Worm (Caenorhabditis elegans) whole organism, mixed stage, embryonic: ENCODE data around the gene lis-1.
"Not testable (repeated sequence)": the region's sequence is repeated elsewhere in the genome, so short reads cannot be mapped to it uniquely, and the experiment has no call there.

Experiments used
- M03D4.4 ChIP-seq: sonication (generic microtip); optimal IDR thresholded peaks from 2 replicates; lab custom pipeline; 2017; ENCODE audit warnings: mild to moderate bottlenecking, missing genetic modification characterization, missing compliant biosample characterization
- bed-3 ChIP-seq: fragments of 200-800 bp; sonication (Bioruptor generic); optimal IDR thresholded peaks from 3 replicates; lab custom pipeline; 2018; ENCODE audit warnings: mild to moderate bottlenecking, missing genetic modification characterization, moderate library complexity, missing compliant biosample characterization
- blmp-1 ChIP-seq: fragments of 150-350 bp; optimal IDR thresholded peaks from 2 replicates; lab custom pipeline; 2014; ENCODE audit warnings: missing biosample characterization, missing genetic modification characterization
- ceh-39 ChIP-seq: fragments of 150-350 bp; optimal IDR thresholded peaks from 2 replicates; lab custom pipeline; 2014; ENCODE audit warnings: missing biosample characterization, missing genetic modification characterization
- ceh-43 ChIP-seq: fragments of 200-800 bp; sonication (Bioruptor generic); optimal IDR thresholded peaks from 2 replicates; lab custom pipeline; 2018; ENCODE audit warnings: mild to moderate bottlenecking, missing genetic modification characterization, moderate library complexity, missing compliant biosample characterization
- ceh-83 ChIP-seq: fragments of 200-800 bp; sonication (Bioruptor generic); optimal IDR thresholded peaks from 2 replicates; lab custom pipeline; 2018; ENCODE audit warnings: mild to moderate bottlenecking, missing genetic modification characterization, missing compliant biosample characterization
- ces-1 ChIP-seq: fragments of 150-350 bp; optimal IDR thresholded peaks from 2 replicates; lab custom pipeline; 2014; ENCODE audit warnings: missing biosample characterization, missing genetic modification reagents, missing genetic modification characterization
- drap-1 ChIP-seq: fragments of 200-800 bp; sonication (Bioruptor generic); optimal IDR thresholded peaks from 3 replicates; lab custom pipeline; 2018; ENCODE audit warnings: mild to moderate bottlenecking, missing genetic modification characterization, missing compliant biosample characterization
- elt-1 ChIP-seq: sonication (generic microtip); optimal IDR thresholded peaks from 2 replicates; lab custom pipeline; 2017; ENCODE audit warnings: missing genetic modification characterization, mild to moderate bottlenecking, missing compliant biosample characterization, antibody characterized with exemption, moderate library complexity, borderline replicate concordance; ENCODE audit not compliant: insufficient read depth
- elt-3 ChIP-seq: fragments of 150-350 bp; optimal IDR thresholded peaks from 2 replicates; lab custom pipeline; 2014; ENCODE audit warnings: missing biosample characterization, missing genetic modification characterization
- flh-1 ChIP-seq: fragments of 200-800 bp; sonication (Bioruptor generic); optimal IDR thresholded peaks from 2 replicates; lab custom pipeline; 2018; ENCODE audit warnings: mild to moderate bottlenecking, missing genetic modification characterization, moderate library complexity, missing compliant biosample characterization
- ham-2 ChIP-seq: fragments of 200-800 bp; sonication (Bioruptor generic); optimal IDR thresholded peaks from 2 replicates; lab custom pipeline; 2018; ENCODE audit warnings: mild to moderate bottlenecking, missing genetic modification characterization, missing compliant biosample characterization
- hlh-1 ChIP-seq: fragments of 150-350 bp; optimal IDR thresholded peaks from 2 replicates; lab custom pipeline; 2014; ENCODE audit warnings: missing biosample characterization, missing genetic modification reagents, missing genetic modification characterization
- lin-13 ChIP-seq: fragments of 150-350 bp; optimal IDR thresholded peaks from 2 replicates; lab custom pipeline; 2014; ENCODE audit warnings: missing biosample characterization, missing genetic modification characterization
- lin-32 ChIP-seq: fragments of 200-800 bp; sonication (Bioruptor generic); optimal IDR thresholded peaks from 2 replicates; lab custom pipeline; 2018; ENCODE audit warnings: mild to moderate bottlenecking, missing genetic modification characterization, missing compliant biosample characterization
- lsy-2 ChIP-seq: fragments of 150-350 bp; optimal IDR thresholded peaks from 2 replicates; lab custom pipeline; 2014; ENCODE audit warnings: missing biosample characterization, missing genetic modification characterization
- mab-5 ChIP-seq: fragments of 150-350 bp; optimal IDR thresholded peaks from 2 replicates; lab custom pipeline; 2014; ENCODE audit warnings: missing biosample characterization, missing genetic modification characterization
- mep-1 ChIP-seq: fragments of 150-350 bp; optimal IDR thresholded peaks from 2 replicates; lab custom pipeline; 2017; ENCODE audit warnings: missing biosample characterization, missing genetic modification reagents, missing genetic modification characterization, inconsistent platforms
- mls-2 ChIP-seq: sonication (generic microtip); optimal IDR thresholded peaks from 2 replicates; lab custom pipeline; 2016; ENCODE audit warnings: mild to moderate bottlenecking, missing genetic modification characterization, moderate library complexity, missing compliant biosample characterization
- nhr-12 ChIP-seq: fragments of 150-350 bp; optimal IDR thresholded peaks from 2 replicates; lab custom pipeline; 2014; ENCODE audit warnings: missing biosample characterization, missing genetic modification characterization
- nhr-2 ChIP-seq: fragments of 150-350 bp; optimal IDR thresholded peaks from 2 replicates; lab custom pipeline; 2014; ENCODE audit warnings: missing biosample characterization, missing genetic modification characterization
- nhr-237 ChIP-seq: fragments of 150-350 bp; optimal IDR thresholded peaks from 2 replicates; lab custom pipeline; 2014; ENCODE audit warnings: missing biosample characterization, missing genetic modification characterization
- pha-4 ChIP-seq: fragments of 150-350 bp; optimal IDR thresholded peaks from 2 replicates; lab custom pipeline; 2018; ENCODE audit warnings: missing biosample characterization, missing genetic modification reagents, missing genetic modification characterization
- snpc-4 ChIP-seq: fragments of 150-350 bp; optimal IDR thresholded peaks from 2 replicates; lab custom pipeline; 2014; ENCODE audit warnings: missing biosample characterization, missing genetic modification characterization
- sptf-1 ChIP-seq: sonication (generic microtip); optimal IDR thresholded peaks from 2 replicates; lab custom pipeline; 2017; ENCODE audit warnings: mild to moderate bottlenecking, missing genetic modification characterization, moderate library complexity, missing compliant biosample characterization
- tbx-8 ChIP-seq: fragments of 200-800 bp; sonication (Bioruptor generic); optimal IDR thresholded peaks from 2 replicates; lab custom pipeline; 2018; ENCODE audit warnings: mild to moderate bottlenecking, missing genetic modification characterization, moderate library complexity, missing compliant biosample characterization
- unc-120 ChIP-seq: sonication (generic microtip); optimal IDR thresholded peaks from 2 replicates; lab custom pipeline; 2017; ENCODE audit warnings: missing genetic modification characterization, missing compliant biosample characterization; ENCODE audit not compliant: poor library complexity, severe bottlenecking
- unc-39 ChIP-seq: fragments of 150-350 bp; optimal IDR thresholded peaks from 2 replicates; lab custom pipeline; 2014; ENCODE audit warnings: missing biosample characterization, missing genetic modification characterization
- unc-62 ChIP-seq: fragments of 150-350 bp; optimal IDR thresholded peaks from 2 replicates; lab custom pipeline; 2014; ENCODE audit warnings: missing biosample characterization, missing genetic modification reagents, missing genetic modification characterization
- zip-8 ChIP-seq: fragments of 150-350 bp; optimal IDR thresholded peaks from 2 replicates; lab custom pipeline; 2014; ENCODE audit warnings: missing biosample characterization, missing genetic modification characterization
- ztf-11 ChIP-seq: fragments of 150-350 bp; optimal IDR thresholded peaks from 2 replicates; lab custom pipeline; 2014; ENCODE audit warnings: missing biosample characterization, missing genetic modification characterization

Gene lis-1

ce11 chrIII:13405504-13405903 is 29.0 kb upstream of the lis-1 start, which contains the start of gene nas-1:
Gene nas-1, plus strand, starts transcription at chrIII:13405804.
- TF ChIP-seq ceh-43 (GFP tag; lab: Kevin White, UChicago) (no peak), blmp-1 (no peak), ceh-83 (GFP tag; lab: Kevin White, UChicago) (no peak), elt-1 (no peak), ces-1 (GFP tag; lab: Kevin White, UChicago) (no peak), unc-39 (tag; lab: Kevin White, UChicago) (no peak), tbx-8 (GFP tag; lab: Kevin White, UChicago) (no peak), lsy-2 (tag; lab: Kevin White, UChicago) (no peak), nhr-2 (no peak), unc-62 (GFP tag; lab: Kevin White, UChicago) (no peak), nhr-12 (tag; lab: Kevin White, UChicago) (no peak), elt-3 (tag; lab: Kevin White, UChicago) (no peak), M03D4.4 (tag; lab: Kevin White, UChicago) (no peak), drap-1 (no peak), unc-120 (tag; lab: Kevin White, UChicago) (no peak), ham-2 (GFP tag; lab: Kevin White, UChicago) (no peak), mls-2 (tag; lab: Kevin White, UChicago) (no peak), flh-1 (GFP tag; lab: Kevin White, UChicago) (no peak)

ce11 chrIII:13404418-13404817 is 27.9 kb upstream of the lis-1 start, which contains the start of gene ttr-52:
Gene ttr-52, plus strand, starts transcription at chrIII:13404718.
- no peak for TF ChIP-seq nhr-237 (tag; lab: Kevin White, UChicago)
- TF ChIP-seq nhr-12 (tag; lab: Kevin White, UChicago): no peak
- TF ChIP-seq ham-2 (GFP tag; lab: Kevin White, UChicago): no peak
- no peak for TF ChIP-seq flh-1 (GFP tag; lab: Kevin White, UChicago)
- TF ChIP-seq lin-13 (tag; lab: Kevin White, UChicago): no peak
- TF ChIP-seq mls-2 (tag; lab: Kevin White, UChicago): no peak
- TF ChIP-seq blmp-1: no peak
- no peak for TF ChIP-seq unc-120 (tag; lab: Kevin White, UChicago)
- no peak for TF ChIP-seq unc-62 (GFP tag; lab: Kevin White, UChicago)
- TF ChIP-seq ceh-43 (GFP tag; lab: Kevin White, UChicago): no peak
- TF ChIP-seq ztf-11 (tag; lab: Kevin White, UChicago): no peak
- no peak for TF ChIP-seq zip-8 (tag; lab: Kevin White, UChicago)
- TF ChIP-seq bed-3 (GFP tag; lab: Kevin White, UChicago): no peak

ce11 chrIII:13402934-13403333 is 26.4 kb upstream of the lis-1 start, which contains the start of gene mig-18:
Gene mig-18, plus strand, starts transcription at chrIII:13403234.
- TF ChIP-seq sptf-1 (tag; lab: Kevin White, UChicago) (no peak), mab-5 (tag; lab: Kevin White, UChicago) (no peak), M03D4.4 (tag; lab: Kevin White, UChicago) (no peak), hlh-1 (no peak), nhr-12 (tag; lab: Kevin White, UChicago) (no peak), snpc-4 (tag; lab: Kevin White, UChicago) (no peak), mep-1 (no peak), bed-3 (GFP tag; lab: Kevin White, UChicago) (no peak), ceh-39 (no peak), lin-13 (tag; lab: Kevin White, UChicago) (no peak), lsy-2 (tag; lab: Kevin White, UChicago) (no peak), pha-4 (tag; lab: Kevin White, UChicago) (no peak), ham-2 (GFP tag; lab: Kevin White, UChicago) (no peak), drap-1 (no peak), ceh-83 (GFP tag; lab: Kevin White, UChicago) (no peak), ztf-11 (tag; lab: Kevin White, UChicago) (no peak), lin-32 (GFP tag; lab: Kevin White, UChicago) (no peak), nhr-237 (tag; lab: Kevin White, UChicago) (no peak)

ce11 chrIII:13401673-13402258 is 25.3 kb upstream of the lis-1 start, which contains the start of the genes srlf-9 and srlf-10:
Gene srlf-9, minus strand, starts transcription at chrIII:13401773.
Gene srlf-10, plus strand, starts transcription at chrIII:13402208.
- not testable (repeated sequence) for TF ChIP-seq lin-13 (tag; lab: Kevin White, UChicago); drap-1; elt-3 (tag; lab: Kevin White, UChicago)
- TF ChIP-seq, all 35 proteins: peak for 0; not testable (repeated sequence) for 35
